Worm (Caenorhabditis elegans) whole organism, L1 larva: Measurements from ENCODE around the gene sysm-1.

ENCODE experiments used
- F16B12.6 ChIP-seq: fragments of 150-350 bp; optimal IDR thresholded peaks from 2 replicates; lab custom pipeline; 2014; ENCODE audit warnings: missing biosample characterization, missing genetic modification characterization
- Y116A8C.19 ChIP-seq: sonication (generic microtip); optimal IDR thresholded peaks from 2 replicates; lab custom pipeline; 2016; ENCODE audit warnings: missing compliant biosample characterization, missing genetic modification characterization, borderline replicate concordance
- blmp-1 ChIP-seq: fragments of 150-350 bp; optimal IDR thresholded peaks from 2 replicates; lab custom pipeline; 2014; ENCODE audit warnings: missing biosample characterization, missing genetic modification characterization
- ceh-63 ChIP-seq: fragments of 200-800 bp; sonication (Bioruptor generic); optimal IDR thresholded peaks from 2 replicates; lab custom pipeline; 2018; ENCODE audit warnings: mild to moderate bottlenecking, missing genetic modification characterization, missing compliant biosample characterization
- ceh-8 ChIP-seq: fragments of 200-800 bp; sonication (Bioruptor generic); optimal IDR thresholded peaks from 2 replicates; lab custom pipeline; 2018; ENCODE audit warnings: mild to moderate bottlenecking, missing genetic modification characterization, moderate library complexity, missing compliant biosample characterization
- dpl-1 ChIP-seq, 3 experiments: fragments of 150-350 bp in 2 of 3; sonication (generic microtip) in 1 of 3; optimal IDR thresholded peaks; 2 replicates each; lab custom pipeline; 2014 to 2017; ENCODE audit warnings: missing biosample characterization in 3 of 3, missing genetic modification characterization in 3 of 3, missing genetic modification reagents in 3 of 3
- efl-1 ChIP-seq, 4 experiments: fragments of 150-350 bp; optimal IDR thresholded peaks in 3 of 4; peaks in 1 of 4; 1 replicate in 1 of 4; 2 replicates in 3 of 4; lab custom pipeline; 2014; ENCODE audit warnings: missing biosample characterization in 2 of 4, missing genetic modification characterization in 2 of 4, missing genetic modification reagents in 2 of 4
- fkh-10 ChIP-seq: sonication (generic microtip); optimal IDR thresholded peaks from 2 replicates; lab custom pipeline; 2017; ENCODE audit warnings: missing biosample characterization, missing genetic modification reagents, missing genetic modification characterization
- fkh-4 ChIP-seq: sonication (generic microtip); optimal IDR thresholded peaks from 2 replicates; lab custom pipeline; 2016; ENCODE audit warnings: missing compliant biosample characterization, missing genetic modification characterization, borderline replicate concordance
- fkh-8 ChIP-seq: sonication (generic microtip); optimal IDR thresholded peaks from 2 replicates; lab custom pipeline; 2016; ENCODE audit warnings: mild to moderate bottlenecking, missing genetic modification characterization, missing compliant biosample characterization
- fos-1 ChIP-seq: fragments of 150-350 bp; optimal IDR thresholded peaks from 2 replicates; lab custom pipeline; 2014; ENCODE audit warnings: missing biosample characterization, missing genetic modification characterization
- isw-1 ChIP-seq: fragments of 200-800 bp; sonication (Bioruptor generic); IDR thresholded peaks from 2 replicates; pipeline ENCODE4 v1.3.6; 2022; ENCODE audit warnings: missing genetic modification characterization, missing compliant biosample characterization
- jun-1 ChIP-seq: fragments of 150-350 bp; optimal IDR thresholded peaks from 2 replicates; lab custom pipeline; 2014; ENCODE audit warnings: missing biosample characterization, missing genetic modification reagents, missing genetic modification characterization
- lin-14 ChIP-seq: fragments of 200-800 bp; sonication (Bioruptor generic); optimal IDR thresholded peaks from 2 replicates; lab custom pipeline; 2018; ENCODE audit warnings: mild to moderate bottlenecking, missing genetic modification characterization, moderate library complexity, missing compliant biosample characterization
- lin-15B ChIP-seq: fragments of 150-350 bp; sonication (generic microtip); optimal IDR thresholded peaks from 3 replicates; lab custom pipeline; 2014; ENCODE audit warnings: missing biosample characterization, missing genetic modification characterization
- lin-35 ChIP-seq, 2 experiments: fragments of 150-350 bp; optimal IDR thresholded peaks; 2 replicates each; lab custom pipeline; 2014; ENCODE audit warnings: missing biosample characterization in 2 of 2, missing genetic modification characterization in 2 of 2, missing genetic modification reagents in 2 of 2
- mdl-1 ChIP-seq, 2 experiments: fragments of 150-350 bp; optimal IDR thresholded peaks; 2 replicates each; lab custom pipeline; 2014 to 2017; ENCODE audit warnings: missing biosample characterization in 2 of 2, missing genetic modification characterization in 2 of 2, inconsistent platforms in 1 of 2
- mef-2 ChIP-seq: fragments of 150-350 bp; optimal IDR thresholded peaks from 2 replicates; lab custom pipeline; 2014; ENCODE audit warnings: missing biosample characterization, missing genetic modification characterization
- mep-1 ChIP-seq: fragments of 150-350 bp; optimal IDR thresholded peaks from 2 replicates; lab custom pipeline; 2014; ENCODE audit warnings: missing biosample characterization, missing genetic modification characterization
- nhr-12 ChIP-seq: sonication (generic microtip); optimal IDR thresholded peaks from 2 replicates; lab custom pipeline; 2017; ENCODE audit warnings: missing biosample characterization, missing genetic modification characterization
- nhr-28 ChIP-seq: fragments of 150-350 bp; optimal IDR thresholded peaks from 2 replicates; lab custom pipeline; 2014; ENCODE audit warnings: missing biosample characterization, missing genetic modification characterization
- nhr-71 ChIP-seq: sonication (generic microtip); optimal IDR thresholded peaks from 2 replicates; lab custom pipeline; 2016; ENCODE audit warnings: mild to moderate bottlenecking, missing genetic modification characterization, moderate library complexity, missing compliant biosample characterization
- nhr-77 ChIP-seq: fragments of 150-350 bp; optimal IDR thresholded peaks from 2 replicates; lab custom pipeline; 2014; ENCODE audit warnings: missing biosample characterization, missing genetic modification characterization
- nhr-84 ChIP-seq: sonication (generic microtip); optimal IDR thresholded peaks from 2 replicates; lab custom pipeline; 2017; ENCODE audit warnings: missing biosample characterization, missing genetic modification characterization
- nhr-85 ChIP-seq: sonication (generic microtip); peaks from one replicate; lab custom pipeline; 2016; ENCODE audit warnings: missing genetic modification characterization, inconsistent platforms, missing compliant biosample characterization
- nhr-90 ChIP-seq: sonication (generic microtip); optimal IDR thresholded peaks from 2 replicates; lab custom pipeline; 2016; ENCODE audit warnings: mild to moderate bottlenecking, missing genetic modification characterization, missing compliant biosample characterization; ENCODE audit not compliant: poor library complexity
- pag-3 ChIP-seq: sonication (generic microtip); optimal IDR thresholded peaks from 2 replicates; lab custom pipeline; 2017; ENCODE audit warnings: missing genetic modification characterization, mild to moderate bottlenecking, missing compliant biosample characterization, antibody characterized with exemption, borderline replicate concordance; ENCODE audit not compliant: insufficient read depth
- pqm-1 ChIP-seq: sonication (generic microtip); optimal IDR thresholded peaks from 3 replicates; lab custom pipeline; 2017; ENCODE audit warnings: missing biosample characterization, missing genetic modification characterization
- snpc-4 ChIP-seq: fragments of 150-350 bp; optimal IDR thresholded peaks from 2 replicates; lab custom pipeline; 2014; ENCODE audit warnings: missing biosample characterization, missing genetic modification characterization
- sox-4 ChIP-seq: sonication (generic microtip); optimal IDR thresholded peaks from 2 replicates; lab custom pipeline; 2016; ENCODE audit warnings: missing genetic modification characterization, missing compliant biosample characterization
- sptf-1 ChIP-seq: fragments of 150-350 bp; optimal IDR thresholded peaks from 2 replicates; lab custom pipeline; 2014; ENCODE audit warnings: missing biosample characterization, missing genetic modification characterization
- tbx-2 ChIP-seq: sonication (generic microtip); optimal IDR thresholded peaks from 2 replicates; lab custom pipeline; 2016; ENCODE audit warnings: missing genetic modification characterization, missing compliant biosample characterization
- tlp-1 ChIP-seq: fragments of 150-350 bp; optimal IDR thresholded peaks from 2 replicates; lab custom pipeline; 2014; ENCODE audit warnings: missing biosample characterization, missing genetic modification characterization
- unc-30 ChIP-seq: sonication (generic microtip); optimal IDR thresholded peaks from 2 replicates; lab custom pipeline; 2017; ENCODE audit warnings: missing biosample characterization, missing genetic modification characterization
- unc-86 ChIP-seq: sonication (generic microtip); optimal IDR thresholded peaks from 2 replicates; lab custom pipeline; 2016; ENCODE audit warnings: missing genetic modification characterization, missing compliant biosample characterization
- unc-98 ChIP-seq: fragments of 200-800 bp; sonication (Bioruptor generic); IDR thresholded peaks from 2 replicates; pipeline ENCODE4 v1.3.6; 2022; ENCODE audit warnings: missing genetic modification characterization, missing compliant biosample characterization
- vab-15 ChIP-seq: sonication (generic microtip); optimal IDR thresholded peaks from 2 replicates; lab custom pipeline; 2017; ENCODE audit warnings: missing genotype, mild to moderate bottlenecking, missing genetic modification characterization, missing compliant biosample characterization
- ztf-11 ChIP-seq, 2 experiments: sonication (generic microtip); optimal IDR thresholded peaks; 2 replicates each; lab custom pipeline; 2016 to 2017; ENCODE audit warnings: missing genetic modification characterization in 2 of 2, missing biosample characterization in 1 of 2, missing compliant biosample characterization in 1 of 2
- ztf-4 ChIP-seq: fragments of 150-350 bp; optimal IDR thresholded peaks from 2 replicates; lab custom pipeline; 2014; ENCODE audit warnings: missing biosample characterization, missing genetic modification characterization

Gene sysm-1

ce11 chrII:9128132-9128531 is 45.1 kb upstream of the sysm-1 start (continued):
- TF ChIP-seq F16B12.6 (tag; lab: Kevin White, UChicago), result no peak
- TF ChIP-seq blmp-1 (tag; lab: Kevin White, UChicago), result peak; percentile 98
- no peak for TF ChIP-seq ceh-63 (GFP tag; lab: Kevin White, UChicago)
- TF ChIP-seq isw-1 (GFP tag; lab: Robert Waterston, UW), result no peak

- TF ChIP-seq efl-1 (optimal IDR thresholded peaks at IDR 0.05; lab: Kevin White, UChicago) (no peak), efl-1 (GFP tag; optimal IDR thresholded peaks at IDR 0.05 in 1 of 2; lab: Kevin White, UChicago) (peak in 1 of 2 experiments; percentile 20), nhr-90 (no peak), fos-1 (tag; lab: Kevin White, UChicago) (no peak), ceh-63 (GFP tag; lab: Kevin White, UChicago) (no peak)
These were observed 44.4 kb upstream of the sysm-1 start for ce11 chrII:9127379-9127778.

ce11 chrII:9126965-9127364 is 44.0 kb upstream of the sysm-1 start:
- TF ChIP-seq nhr-28 (tag; lab: Kevin White, UChicago), result no peak
- TF ChIP-seq vab-15 (tag; lab: Kevin White, UChicago), result no peak
- no peak for TF ChIP-seq fkh-4 (tag; lab: Kevin White, UChicago)
- TF ChIP-seq nhr-71 (tag; lab: Kevin White, UChicago), result no peak
- TF ChIP-seq pag-3 (tag; lab: Kevin White, UChicago), result no peak
- no peak for TF ChIP-seq ztf-11 (tag; optimal IDR thresholded peaks at IDR 0.05; lab: Kevin White, UChicago)
- no peak for TF ChIP-seq lin-15B (tag; lab: Kevin White, UChicago)
- no peak for TF ChIP-seq nhr-77 (tag; lab: Kevin White, UChicago)
- no peak for TF ChIP-seq fkh-8 (tag; lab: Kevin White, UChicago)
- no peak for TF ChIP-seq tlp-1 (tag; lab: Kevin White, UChicago)
- TF ChIP-seq snpc-4 (tag; lab: Kevin White, UChicago), result no peak
- no peak for TF ChIP-seq dpl-1 (GFP tag; optimal IDR thresholded peaks at IDR 0.05; lab: Kevin White, UChicago)
- TF ChIP-seq ztf-4 (tag; lab: Kevin White, UChicago), result no peak
- TF ChIP-seq ceh-8 (GFP tag; lab: Kevin White, UChicago), result no peak
- TF ChIP-seq mep-1 (tag; lab: Kevin White, UChicago), result no peak
- no peak for TF ChIP-seq unc-98 (GFP tag; lab: Robert Waterston, UW)
- TF ChIP-seq, all 84 proteins: peak for 0

ce11 chrII:9125007-9125406 is 42.0 kb upstream of the sysm-1 start:
- no peak for TF ChIP-seq tbx-2
- no peak for TF ChIP-seq pqm-1 (tag; lab: Kevin White, UChicago)
- TF ChIP-seq unc-30, result no peak
- TF ChIP-seq sox-4 (tag; lab: Kevin White, UChicago), result no peak
- TF ChIP-seq tlp-1 (tag; lab: Kevin White, UChicago), result no peak

ce11 chrII:9124353-9124752 is 41.4 kb upstream of the sysm-1 start:
- TF ChIP-seq fos-1 (tag; lab: Kevin White, UChicago) (no peak), nhr-85 (peak; percentile 69)

ce11 chrII:9120813-9121554 is 38.0 kb upstream of the sysm-1 start:
- no peak for TF ChIP-seq snpc-4 (tag; lab: Kevin White, UChicago)
- TF ChIP-seq lin-14 (GFP tag; lab: Kevin White, UChicago), result peak; percentile 55
- no peak for TF ChIP-seq jun-1 (tag; lab: Kevin White, UChicago)
- TF ChIP-seq mdl-1 (tag; optimal IDR thresholded peaks at IDR 0.05; lab: Kevin White, UChicago), result no peak
- TF ChIP-seq fkh-10, result peak; percentile 8
- peak; percentile 57 for TF ChIP-seq unc-86 (tag; lab: Kevin White, UChicago)
- TF ChIP-seq nhr-12, result no peak
- no peak for TF ChIP-seq tbx-2
- TF ChIP-seq fkh-8 (tag; lab: Kevin White, UChicago), result peak; percentile 75
- TF ChIP-seq Y116A8C.19, result no peak
- TF ChIP-seq dpl-1 (GFP tag; optimal IDR thresholded peaks at IDR 0.05; lab: Kevin White, UChicago), result no peak
- no peak for TF ChIP-seq sptf-1 (tag; lab: Kevin White, UChicago)
- no peak for TF ChIP-seq nhr-90
- TF ChIP-seq nhr-71 (tag; lab: Kevin White, UChicago), result peak; percentile 47
- no peak for TF ChIP-seq pqm-1 (tag; lab: Kevin White, UChicago)
- no peak for TF ChIP-seq mef-2 (tag; lab: Kevin White, UChicago)
- TF ChIP-seq nhr-84 (tag; lab: Kevin White, UChicago), result no peak
- no peak for TF ChIP-seq F16B12.6 (tag; lab: Kevin White, UChicago)
- TF ChIP-seq lin-35 (GFP tag; optimal IDR thresholded peaks at IDR 0.05; lab: Kevin White, UChicago), result no peak
- TF ChIP-seq ceh-8 (GFP tag; lab: Kevin White, UChicago), result no peak
- TF ChIP-seq efl-1 (optimal IDR thresholded peaks at IDR 0.05; lab: Kevin White, UChicago), result no peak
- TF ChIP-seq efl-1 (GFP tag; optimal IDR thresholded peaks at IDR 0.05 in 1 of 2; lab: Kevin White, UChicago), result peak in 1 of 2 experiments; percentile 55
- TF ChIP-seq lin-15B (tag; lab: Kevin White, UChicago), result no peak
